Fruit fly (Drosophila melanogaster) whole organism, prepupa: Measurements from ENCODE around the gene CG18547.

Experiments used
- CG11762 ChIP-seq: fragments of 200-800 bp; sonication (Bioruptor generic); optimal IDR thresholded peaks from 3 replicates; lab custom pipeline; 2016; ENCODE audit warnings: missing biosample characterization, missing genetic modification characterization; ENCODE audit not compliant: insufficient read depth
- CG4318 ChIP-seq: fragments of 200-800 bp; sonication (Bioruptor generic); optimal IDR thresholded peaks from 3 replicates; lab custom pipeline; 2017; ENCODE audit warnings: missing biosample characterization, mild to moderate bottlenecking, missing genetic modification characterization
- CG6163 ChIP-seq: fragments of 200-800 bp; sonication (Bioruptor generic); IDR thresholded peaks from 3 replicates; pipeline ENCODE4 v1.3.6; 2022; ENCODE audit warnings: missing biosample characterization, missing genetic modification characterization
- CG6276 ChIP-seq: fragments of 200-800 bp; sonication (Bioruptor generic); optimal IDR thresholded peaks from 2 replicates; lab custom pipeline; 2017; ENCODE audit warnings: missing biosample characterization, mild to moderate bottlenecking, missing genetic modification characterization
- CG6854 ChIP-seq: fragments of 200-800 bp; sonication (Bioruptor generic); optimal IDR thresholded peaks from 2 replicates; lab custom pipeline; 2017; ENCODE audit warnings: missing biosample characterization, mild to moderate bottlenecking, missing genetic modification characterization
- CG8119 ChIP-seq: fragments of 200-800 bp; sonication (Bioruptor generic); IDR thresholded peaks from 3 replicates; pipeline ENCODE4 v1.3.6; 2022; ENCODE audit warnings: missing biosample characterization, missing genetic modification characterization
- CG8319 ChIP-seq: fragments of 200-800 bp; sonication (Bioruptor generic); optimal IDR thresholded peaks from 3 replicates; lab custom pipeline; 2016; ENCODE audit warnings: missing biosample characterization, missing genetic modification characterization
- CG8632 ChIP-seq: fragments of 200-800 bp; sonication (Bioruptor generic); optimal IDR thresholded peaks from 3 replicates; lab custom pipeline; 2016; ENCODE audit warnings: missing biosample characterization, missing genetic modification characterization
- Eip78C ChIP-seq: fragments of 200-800 bp; sonication (Bioruptor generic); peaks from one replicate; lab custom pipeline; 2016; ENCODE audit warnings: missing biosample characterization, missing genetic modification characterization
- Eip93F ChIP-seq: fragments of 200-800 bp; sonication (Bioruptor generic); optimal IDR thresholded peaks from 2 replicates; lab custom pipeline; 2016; ENCODE audit warnings: missing biosample characterization, mild to moderate bottlenecking, missing genetic modification characterization
- Ets21C ChIP-seq: fragments of 200-800 bp; sonication (Bioruptor generic); optimal IDR thresholded peaks from 3 replicates; lab custom pipeline; 2016; ENCODE audit warnings: missing biosample characterization, missing genetic modification characterization
- Gug ChIP-seq: fragments of 200-800 bp; sonication (Bioruptor generic); IDR thresholded peaks from 2 replicates; pipeline ENCODE4 v1.3.6; 2022; ENCODE audit warnings: missing biosample characterization, missing genetic modification characterization
- Hr38 ChIP-seq: sonication (Bioruptor generic); optimal IDR thresholded peaks from 2 replicates; lab custom pipeline; 2016; ENCODE audit warnings: missing biosample characterization, missing genetic modification characterization
- Hr4 ChIP-seq: fragments of 200-800 bp; sonication (Bioruptor generic); optimal IDR thresholded peaks from 3 replicates; lab custom pipeline; 2016; ENCODE audit warnings: missing biosample characterization, missing genetic modification characterization
- OdsH ChIP-seq: fragments of 200-800 bp; sonication (Bioruptor generic); optimal IDR thresholded peaks from 3 replicates; lab custom pipeline; 2016; ENCODE audit warnings: missing biosample characterization, missing genetic modification characterization
- Smox ChIP-seq: fragments of 200-800 bp; sonication (Bioruptor generic); optimal IDR thresholded peaks from 3 replicates; lab custom pipeline; 2016; ENCODE audit warnings: missing biosample characterization, missing genetic modification characterization
- Sox102F ChIP-seq: fragments of 200-800 bp; sonication (Bioruptor generic); optimal IDR thresholded peaks from 2 replicates; lab custom pipeline; 2016; ENCODE audit warnings: missing biosample characterization, mild to moderate bottlenecking, missing genetic modification characterization
- achi ChIP-seq: fragments of 200-800 bp; sonication (Bioruptor generic); optimal IDR thresholded peaks from 3 replicates; lab custom pipeline; 2016; ENCODE audit warnings: missing biosample characterization, missing genetic modification characterization
- acj6 ChIP-seq: fragments of 200-800 bp; sonication (Bioruptor generic); optimal IDR thresholded peaks from 3 replicates; lab custom pipeline; 2016; ENCODE audit warnings: missing biosample characterization, missing genetic modification characterization
- eg ChIP-seq: fragments of 200-800 bp; sonication (Bioruptor generic); IDR thresholded peaks from 3 replicates; pipeline ENCODE4 v1.3.6; 2022; ENCODE audit warnings: missing biosample characterization, missing genetic modification characterization
- esn ChIP-seq: fragments of 200-800 bp; sonication (Bioruptor generic); optimal IDR thresholded peaks from 2 replicates; lab custom pipeline; 2016; ENCODE audit warnings: missing biosample characterization, mild to moderate bottlenecking, missing genetic modification characterization, moderate library complexity
- fd59A ChIP-seq: fragments of 200-800 bp; sonication (Bioruptor generic); optimal IDR thresholded peaks from 2 replicates; lab custom pipeline; 2017; ENCODE audit warnings: missing biosample characterization, mild to moderate bottlenecking, missing genetic modification characterization, missing genetic modification reagents
- fkh ChIP-seq: fragments of 200-800 bp; sonication (Bioruptor generic); optimal IDR thresholded peaks from 3 replicates; lab custom pipeline; 2017; ENCODE audit warnings: missing biosample characterization, mild to moderate bottlenecking, missing genetic modification characterization, moderate library complexity
- lz ChIP-seq: fragments of 200-800 bp; sonication (Bioruptor generic); optimal IDR thresholded peaks from 3 replicates; lab custom pipeline; 2016; ENCODE audit warnings: missing biosample characterization, missing genetic modification characterization
- salr ChIP-seq, 2 experiments: fragments of 200-800 bp; sonication (Bioruptor generic); optimal IDR thresholded peaks; 3 replicates each; lab custom pipeline; 2016 to 2018; ENCODE audit warnings: missing biosample characterization in 2 of 2, missing genetic modification characterization in 2 of 2, mild to moderate bottlenecking in 1 of 2
- ss ChIP-seq, 2 experiments: fragments of 200-800 bp; sonication (Bioruptor generic); optimal IDR thresholded peaks; 2 replicates in 1 of 2; 3 replicates in 1 of 2; lab custom pipeline; 2017 to 2018; ENCODE audit warnings: mild to moderate bottlenecking in 2 of 2, missing biosample characterization in 2 of 2, missing genetic modification characterization in 2 of 2, moderate library complexity in 1 of 2
- svp ChIP-seq: fragments of 200-800 bp; sonication (Bioruptor generic); peaks from one replicate; lab custom pipeline; 2016; ENCODE audit warnings: missing biosample characterization, missing genetic modification characterization
- vri ChIP-seq: fragments of 200-800 bp; sonication (Bioruptor generic); optimal IDR thresholded peaks from 3 replicates; lab custom pipeline; 2016; ENCODE audit warnings: missing biosample characterization, mild to moderate bottlenecking, missing genetic modification characterization

CG18547 gene

DNA sequence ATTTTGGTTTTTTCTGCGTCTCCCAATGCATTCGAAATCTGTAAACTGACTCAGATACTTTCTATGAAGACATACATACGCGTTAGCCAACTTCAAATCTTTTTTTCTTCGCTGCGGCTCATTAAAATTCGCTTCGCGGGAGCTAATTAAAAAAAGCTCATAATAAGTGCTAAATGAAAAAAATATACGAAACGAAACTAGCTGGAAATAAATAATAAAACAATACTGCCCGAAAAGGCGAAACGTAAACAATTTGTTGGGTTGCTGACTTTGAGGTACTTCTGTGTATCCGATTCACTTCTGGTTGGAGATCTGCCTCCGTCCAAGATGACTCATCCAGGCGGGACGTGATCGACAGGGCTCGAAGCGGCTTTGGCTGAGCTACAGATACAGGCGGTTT lies 9.8 kb upstream of the CG18547 start:
- TF ChIP-seq CG6276 (no peak), Gug (GFP tag; lab: Robert Waterston, UW) (no peak), achi (GFP tag; lab: Kevin White, UChicago) (no peak), CG6854 (GFP tag; lab: Kevin White, UChicago) (no peak), fkh (GFP tag; lab: Kevin White, UChicago) (no peak), Smox (GFP tag; lab: Kevin White, UChicago) (no peak), esn (GFP tag; lab: Kevin White, UChicago) (no peak), lz (no peak), Ets21C (GFP tag; lab: Kevin White, UChicago) (no peak), fd59A (GFP tag; lab: Kevin White, UChicago) (no peak), ss (GFP tag; optimal IDR thresholded peaks at IDR 0.05; lab: Kevin White, UChicago) (no peak)

DNA sequence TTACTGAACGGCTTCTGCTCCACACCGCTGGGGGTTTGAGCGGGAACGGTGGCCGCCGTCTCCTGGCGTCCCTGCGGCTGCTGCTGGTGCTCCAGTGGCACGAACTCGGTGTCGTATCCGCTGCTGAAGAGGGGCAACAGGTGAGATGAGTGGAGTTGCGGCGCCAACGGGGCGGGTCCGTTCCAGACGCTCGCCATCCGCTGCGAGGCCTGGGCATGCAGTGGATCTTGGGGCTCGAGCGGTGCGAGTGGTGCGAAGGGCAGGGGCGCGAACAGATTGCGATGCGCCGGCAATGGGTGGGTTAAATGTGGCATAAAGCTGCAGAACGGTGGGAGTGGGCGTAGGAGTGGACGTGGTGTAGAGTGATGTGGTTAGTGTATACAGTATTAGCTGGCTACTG lies 9.0 kb upstream of the CG18547 start:
- TF ChIP-seq CG6163 (GFP tag; lab: Robert Waterston, UW) (0 out of 3 replicates have a peak, but pooled peaks have one; percentile 24), fkh (GFP tag; lab: Kevin White, UChicago) (no peak)

DNA sequence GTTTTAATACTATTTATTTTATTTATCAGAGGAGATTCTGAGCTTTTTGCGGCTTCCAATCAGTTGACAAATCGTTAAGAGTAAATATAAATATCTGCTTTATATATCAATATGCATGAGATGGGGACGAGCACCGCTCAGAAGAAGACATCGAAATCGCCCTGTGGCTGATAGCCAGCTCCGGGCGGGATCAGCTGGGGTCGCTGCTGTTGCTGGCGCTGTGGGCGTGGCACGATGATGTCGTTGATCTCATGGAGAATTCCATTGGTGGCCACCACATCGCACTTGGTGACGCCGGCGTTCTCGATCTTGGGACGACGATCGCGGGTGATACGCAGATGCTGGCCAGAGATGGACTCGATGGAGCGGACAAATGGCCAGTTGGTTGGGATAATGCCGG lies 4.7 kb upstream of the CG18547 start:
- no peak for TF ChIP-seq Gug (GFP tag; lab: Robert Waterston, UW)
- no peak for TF ChIP-seq Hr38
- TF ChIP-seq CG8632 (GFP tag; lab: Kevin White, UChicago), result no peak
- peak; percentile 99 for TF ChIP-seq svp (GFP tag; lab: Kevin White, UChicago)
- TF ChIP-seq Eip78C (GFP tag; lab: Kevin White, UChicago), result peak; percentile 75
- TF ChIP-seq achi (GFP tag; lab: Kevin White, UChicago), result no peak
- peak in 1 of 2 experiments; percentile 22 for TF ChIP-seq ss (GFP tag; optimal IDR thresholded peaks at IDR 0.05; lab: Kevin White, UChicago)
- TF ChIP-seq CG11762, result no peak
- no peak for TF ChIP-seq acj6 (GFP tag; lab: Kevin White, UChicago)

DNA sequence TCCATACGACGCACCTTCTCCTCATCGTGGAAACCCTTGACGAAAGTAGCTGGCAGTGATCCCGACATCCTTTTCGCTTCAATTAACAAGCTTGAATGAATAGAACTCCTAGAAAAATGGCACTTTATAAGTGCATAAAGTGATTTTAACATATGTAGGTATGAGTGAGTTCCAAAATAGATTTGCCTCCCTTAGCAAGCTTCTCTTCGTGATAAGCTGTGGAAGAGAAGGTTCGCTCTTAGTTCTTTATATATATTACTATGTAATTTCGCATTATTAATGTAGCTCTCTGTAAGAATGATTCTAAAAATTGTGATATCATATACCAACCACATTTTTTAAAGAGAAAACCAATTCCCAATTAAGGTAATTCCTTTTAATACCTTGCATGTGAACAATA lies 4.3 kb upstream of the CG18547 start, which contains the start of gene CG3397:
TSS of gene CG3397 (minus strand) at position 101 of the 400 bp plus-strand sequence.
- TF ChIP-seq salr (GFP tag; optimal IDR thresholded peaks at IDR 0.05; lab: Kevin White, UChicago) (no peak), CG8632 (GFP tag; lab: Kevin White, UChicago) (no peak), fkh (GFP tag; lab: Kevin White, UChicago) (no peak)
- TF ChIP-seq, all 60 proteins: peak for 0

DNA sequence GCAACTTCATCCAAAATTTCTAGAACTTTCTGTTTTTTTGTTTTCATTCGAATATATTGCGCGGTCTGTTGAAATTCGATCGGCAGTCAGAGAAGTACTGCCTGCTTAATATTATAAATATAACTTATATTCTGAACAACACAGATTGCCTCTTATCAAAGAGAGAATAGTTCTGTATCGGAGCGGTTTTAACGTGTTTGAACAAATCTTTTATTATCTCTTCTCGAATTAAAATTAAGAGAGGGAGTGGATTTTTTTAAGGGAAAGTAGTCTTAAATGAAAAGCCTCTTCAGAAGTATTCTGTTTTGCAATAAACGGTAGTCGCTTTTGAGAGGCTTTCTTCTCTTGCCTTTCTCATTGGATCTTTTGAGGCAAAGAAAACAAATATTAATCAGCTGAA lies 2.4 kb upstream of the CG18547 start:
- TF ChIP-seq OdsH (GFP tag; lab: Kevin White, UChicago) (no peak), Eip93F (GFP tag; lab: Kevin White, UChicago) (peak; percentile 53)
- TF ChIP-seq, all 60 proteins: peak for 1

DNA sequence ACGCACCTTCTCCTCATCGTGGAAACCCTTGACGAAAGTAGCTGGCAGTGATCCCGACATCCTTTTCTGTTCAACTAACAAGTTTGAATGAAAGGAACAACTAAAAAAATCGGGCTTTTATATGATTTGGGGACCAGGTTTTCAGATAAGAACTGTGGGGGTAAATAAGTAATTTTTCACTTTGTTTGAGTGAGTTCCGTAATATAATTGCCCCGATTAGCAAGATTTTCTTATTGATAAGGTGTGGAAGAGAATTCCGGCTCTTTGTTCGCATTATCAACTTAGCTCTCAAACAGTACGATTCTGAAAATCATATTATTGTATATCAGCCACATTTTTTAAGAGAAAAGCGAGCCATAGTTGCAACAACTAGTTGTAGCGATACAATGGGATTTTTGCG lies 1.8 kb upstream of the CG18547 start, which contains the start of gene CG12224:
TSS of gene CG12224 (minus strand) at position 101 of the 400 bp plus-strand sequence.
- TF ChIP-seq Hr4 (GFP tag; lab: Kevin White, UChicago) (no peak), eg (GFP tag; lab: Robert Waterston, UW) (no peak), CG8319 (no peak), Sox102F (GFP tag; lab: Kevin White, UChicago) (no peak), Smox (GFP tag; lab: Kevin White, UChicago) (no peak), CG8119 (GFP tag; lab: Robert Waterston, UW) (no peak)

DNA sequence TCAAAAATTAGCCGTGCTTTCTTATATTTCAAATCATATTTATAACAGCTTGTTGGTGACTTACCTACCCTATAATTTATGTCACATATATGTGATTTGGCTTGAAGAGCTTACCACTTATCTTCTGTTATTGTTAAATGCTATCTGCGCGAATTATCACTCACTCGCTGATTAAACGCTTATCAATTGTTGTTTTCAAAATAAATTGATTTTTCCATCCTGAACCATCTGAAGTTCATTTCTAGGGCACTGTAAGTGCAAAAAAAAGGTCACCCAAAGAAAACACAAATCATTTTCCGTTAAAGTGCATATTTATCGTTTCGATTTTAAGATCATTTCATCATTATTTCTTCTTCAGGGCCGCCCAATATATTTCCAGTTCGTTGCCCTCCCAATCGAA lies 1.9 kb downstream of the CG18547 start:
- TF ChIP-seq svp (GFP tag; lab: Kevin White, UChicago) (peak; percentile 92), vri (GFP tag; lab: Kevin White, UChicago) (peak; percentile 5), CG4318 (GFP tag; lab: Kevin White, UChicago) (no peak)
